Worm (Caenorhabditis elegans): ENCODE data around the gene Y69A2AR.31.

Y69A2AR.31 gene

DNA sequence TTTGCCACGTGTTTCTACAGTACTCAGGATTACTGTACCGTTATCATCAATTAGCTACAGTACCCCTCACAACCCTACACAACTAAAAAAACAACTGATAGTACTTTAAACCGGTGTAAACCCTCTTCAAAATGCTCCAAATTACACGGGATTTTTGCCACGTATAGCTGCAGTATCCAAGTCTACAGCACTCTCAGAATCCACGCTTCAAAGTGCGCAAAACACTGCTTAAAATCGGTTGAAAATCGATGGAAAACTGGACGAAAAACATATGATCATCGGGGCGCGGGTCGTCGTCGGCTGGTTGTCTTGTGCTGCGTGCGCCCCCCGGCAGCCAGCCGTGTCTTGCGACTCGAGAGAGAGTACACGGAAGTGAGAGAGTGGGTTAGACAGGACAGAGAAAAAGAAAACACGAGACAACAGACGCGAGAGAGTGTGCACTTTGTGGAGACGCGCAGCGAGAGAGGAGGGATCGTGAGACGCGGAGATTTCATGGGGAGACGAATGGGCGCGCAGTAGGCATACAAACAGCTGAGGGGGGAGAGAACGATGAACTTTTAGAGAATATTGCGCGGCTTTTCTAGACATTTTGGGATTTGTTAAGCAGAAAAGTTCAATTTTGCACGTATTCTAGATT lies 44.6 kb upstream of the Y69A2AR.31 start (continued):
- TF ChIP-seq duxl-1 (tag; optimal IDR thresholded peaks at IDR 0.05; ENCODE audit: poor library complexity) (peak; percentile 75), ceh-44 (GFP tag; IDR thresholded peaks at IDR 0.05) (0 out of 2 replicates have a peak, but pooled peaks have one; percentile 44), mxl-2 (GFP tag; conservative IDR thresholded peaks at IDR 0.05) (no peak; the same call in 1 of the 2 replicates), nhr-6 (tag; optimal IDR thresholded peaks at IDR 0.05) (peak; percentile 83), daf-8 (GFP tag; IDR thresholded peaks at IDR 0.05) (no peak), T26A8.4 (GFP tag; IDR thresholded peaks at IDR 0.05) (peak; percentile 62), nhr-111 (GFP tag; optimal IDR thresholded peaks at IDR 0.05) (no peak), tra-1 (GFP tag; IDR thresholded peaks at IDR 0.05) (peak; percentile 56; the same call in 1 of the 2 replicates), R02D3.7 (tag; optimal IDR thresholded peaks at IDR 0.05) (no peak), lin-13 (GFP tag; optimal IDR thresholded peaks at IDR 0.05) (peak; percentile 82), nhr-28 (tag; optimal IDR thresholded peaks at IDR 0.05) (peak; percentile 67), lsy-2 (tag; optimal IDR thresholded peaks at IDR 0.05) (peak; percentile 55 to 86), nhr-237 (tag; optimal IDR thresholded peaks at IDR 0.05) (no peak), D1046.2 (GFP tag; IDR thresholded peaks at IDR 0.05) (no peak), lin-15B (tag; optimal IDR thresholded peaks at IDR 0.05) (peak; percentile 19), ceh-32 (tag; optimal IDR thresholded peaks at IDR 0.05; ENCODE audit: poor library complexity) (no peak), ama-1 (optimal IDR thresholded peaks at IDR 0.05) (peak; percentile 93), nhr-42 (GFP tag; IDR thresholded peaks at IDR 0.05) (no peak; the same call in 1 of the 2 replicates), T20F7.1 (GFP tag; optimal IDR thresholded peaks at IDR 0.05) (peak; percentile 35), dmd-6 (GFP tag; IDR thresholded peaks at IDR 0.05) (peak; percentile 78), F10B5.3 (tag; optimal IDR thresholded peaks at IDR 0.05) (no peak), nhr-77 (tag; optimal IDR thresholded peaks at IDR 0.05) (no peak), aly-2 (tag; optimal IDR thresholded peaks at IDR 0.05) (no peak), hmg-1.1 (GFP tag; IDR thresholded peaks at IDR 0.05) (peak; percentile 96), daf-12 (tag; optimal IDR thresholded peaks at IDR 0.05) (no peak), lin-39 (tag; optimal IDR thresholded peaks at IDR 0.05) (no peak), dmd-9 (GFP tag; IDR thresholded peaks at IDR 0.05) (0 out of 2 replicates have a peak, but pooled peaks have one; percentile 10), zip-2 (tag; optimal IDR thresholded peaks at IDR 0.05) (no peak)

DNA sequence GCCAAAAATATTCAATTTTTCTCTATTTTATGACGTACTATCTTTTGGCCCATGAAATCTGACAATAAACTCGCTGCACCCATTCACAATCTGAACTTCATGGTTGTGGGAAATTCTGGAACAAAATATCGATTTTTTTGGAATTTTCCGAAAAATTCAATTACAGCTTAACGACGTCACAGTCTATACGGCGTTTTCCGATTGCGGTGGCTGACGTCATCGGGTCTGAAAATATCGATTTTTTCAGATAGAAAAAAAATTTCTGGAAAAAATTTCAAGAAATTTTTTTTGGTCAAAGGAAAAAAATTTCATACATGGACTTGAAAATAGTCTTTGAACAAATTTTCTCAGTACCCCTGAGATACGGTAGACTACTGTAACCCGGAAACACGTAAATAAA lies 43.2 kb upstream of the Y69A2AR.31 start, which contains the start of gene ubc-8:
Gene ubc-8, minus strand, starts transcription at position 227 of the 400 bp plus-strand sequence.
- 0 out of 2 replicates have a peak, but pooled peaks have one; percentile 49 for TF ChIP-seq Y75B8A.6 (GFP tag; IDR thresholded peaks at IDR 0.05)
- TF ChIP-seq nhr-25 (tag; optimal IDR thresholded peaks at IDR 0.05; ENCODE audit: borderline replicate concordance, insufficient read depth) = no peak
- TF ChIP-seq ceh-28 (tag; optimal IDR thresholded peaks at IDR 0.05) = peak; percentile 50
- TF ChIP-seq daf-19 (GFP tag; conservative IDR thresholded peaks at IDR 0.05) = no peak
- TF ChIP-seq aha-1 (tag) = peak; percentile 96
- TF ChIP-seq unc-62 (GFP tag; optimal IDR thresholded peaks at IDR 0.05 in 1 of 2) = peak in 1 of 2 experiments; percentile 50
- TF ChIP-seq unc-62 (tag; optimal IDR thresholded peaks at IDR 0.05) = no peak
- no peak for TF ChIP-seq nhr-28 (tag; optimal IDR thresholded peaks at IDR 0.05)

DNA sequence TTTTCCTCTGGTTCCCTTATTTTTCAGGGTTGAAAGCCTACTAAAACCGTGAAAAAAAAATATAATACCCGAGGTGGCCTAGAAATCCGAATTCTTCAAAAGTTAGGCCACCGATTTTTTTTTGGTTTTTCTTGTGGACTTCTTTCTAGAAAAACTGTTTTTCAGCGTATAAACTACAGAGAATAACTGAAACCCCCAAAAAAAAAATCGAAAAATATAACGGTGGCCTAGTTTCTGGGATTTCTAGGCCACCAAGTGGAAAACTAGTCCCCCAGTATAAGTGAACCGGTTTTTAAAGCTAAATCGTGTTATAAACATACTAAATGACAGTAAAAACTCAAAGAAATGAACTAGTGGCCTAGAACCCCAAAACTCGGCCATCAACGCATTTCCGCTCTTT lies 41.9 kb upstream of the Y69A2AR.31 start:
- peak in 1 of 2 experiments; percentile 81 for TF ChIP-seq unc-62 (GFP tag; optimal IDR thresholded peaks at IDR 0.05 in 1 of 2)
- no peak for TF ChIP-seq unc-62 (tag; optimal IDR thresholded peaks at IDR 0.05)
- TF ChIP-seq vab-7 (GFP tag; IDR thresholded peaks at IDR 0.05) = no peak
- TF ChIP-seq aha-1 (tag) = peak; percentile 86

ce11 chrIV:2703927-2704401 lies 40.2 kb upstream of the Y69A2AR.31 start, which contains the start of gene Y94H6A.5:
Y94H6A.5 (minus strand) TSS chrIV:2703977.
- TF ChIP-seq cey-2 (tag; optimal IDR thresholded peaks at IDR 0.05; ENCODE audit: borderline replicate concordance, insufficient read depth) (no peak), unc-62 (GFP tag; optimal IDR thresholded peaks at IDR 0.05 in 1 of 2) (peak in 1 of 2 experiments; percentile 81), unc-62 (tag; optimal IDR thresholded peaks at IDR 0.05) (no peak), nhr-102 (tag; optimal IDR thresholded peaks at IDR 0.05) (peak; percentile 16), mes-2 (tag; optimal IDR thresholded peaks at IDR 0.05; ENCODE audit: poor library complexity, severe bottlenecking) (peak; percentile 86), unc-39 (tag; optimal IDR thresholded peaks at IDR 0.05) (no peak), ceh-62 (tag; optimal IDR thresholded peaks at IDR 0.05) (no peak), ama-1 (optimal IDR thresholded peaks at IDR 0.05) (peak; percentile 89), lsy-2 (tag; optimal IDR thresholded peaks at IDR 0.05) (peak; percentile 55 to 97), dmd-6 (GFP tag; IDR thresholded peaks at IDR 0.05) (peak; percentile 15; the same call in 1 of the 2 replicates), daf-8 (GFP tag; IDR thresholded peaks at IDR 0.05) (no peak), snpc-4 (tag; optimal IDR thresholded peaks at IDR 0.05) (no peak), rbr-2 (tag; optimal IDR thresholded peaks at IDR 0.05) (peak; percentile 39), zfp-2 (tag; optimal IDR thresholded peaks at IDR 0.05) (no peak), dve-1 (tag; optimal IDR thresholded peaks at IDR 0.05; ENCODE audit: insufficient read depth) (peak; percentile 17)

Data from whole organism, L4 larva.